Fruit fly (Drosophila melanogaster): Measurements from ENCODE around the gene CG34161.

Gene CG34161

DNA sequence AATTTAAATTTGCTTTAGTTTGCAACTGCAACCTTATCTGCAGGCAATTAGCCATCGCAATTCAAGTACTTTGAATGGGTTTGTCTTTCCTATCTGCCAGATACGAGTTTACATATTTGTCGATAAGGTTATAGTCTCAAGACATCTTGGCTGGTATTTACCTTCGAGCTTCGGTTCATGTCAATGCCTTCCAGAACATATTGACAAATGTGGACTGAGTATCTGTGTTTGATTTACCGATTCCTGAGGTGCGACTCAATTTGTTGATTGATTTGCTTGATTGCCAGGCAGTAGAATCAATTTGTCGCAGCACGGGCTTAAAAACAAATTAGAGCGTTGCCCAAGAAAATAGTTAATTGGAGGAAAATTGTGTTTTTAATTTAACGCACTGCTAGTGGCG is 28.7 kb downstream of the CG34161 start:
- TF ChIP-seq CTCF (optimal IDR thresholded peaks at IDR 0.05) (no peak), CG8478 (optimal IDR thresholded peaks at IDR 0.05) (no peak)

DNA sequence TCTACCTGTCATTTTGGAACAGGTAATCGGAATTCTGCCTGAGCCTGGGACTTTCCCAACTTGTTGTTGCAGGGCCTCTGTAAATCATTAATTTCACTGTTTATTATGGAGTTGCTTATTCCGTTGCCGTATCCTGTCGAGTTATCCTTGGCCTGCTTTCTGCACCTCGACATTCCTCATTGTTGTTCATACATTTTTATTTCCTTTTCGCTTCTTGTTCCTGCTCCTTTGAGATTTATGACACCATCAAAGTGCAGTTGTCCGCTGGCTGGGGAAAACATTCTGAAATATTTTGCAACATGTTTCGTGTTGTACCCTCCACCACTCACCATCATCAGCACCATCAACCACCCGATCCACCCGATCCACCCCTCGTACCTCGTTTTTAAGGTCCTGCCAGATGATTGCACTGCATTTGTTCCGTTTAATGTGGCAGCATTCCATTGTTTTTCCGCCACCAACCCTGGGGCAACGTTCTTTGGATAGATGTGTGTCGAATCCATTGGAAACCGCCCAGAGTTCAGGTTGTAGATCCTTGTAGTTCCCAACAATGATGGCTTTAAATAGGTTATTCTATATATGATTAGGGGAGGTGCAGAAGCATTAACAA is 32.6 kb downstream of the CG34161 start:
- TF ChIP-seq CG8478 (optimal IDR thresholded peaks at IDR 0.05), result no peak
- TF ChIP-seq CTCF (optimal IDR thresholded peaks at IDR 0.05), result no peak

DNA sequence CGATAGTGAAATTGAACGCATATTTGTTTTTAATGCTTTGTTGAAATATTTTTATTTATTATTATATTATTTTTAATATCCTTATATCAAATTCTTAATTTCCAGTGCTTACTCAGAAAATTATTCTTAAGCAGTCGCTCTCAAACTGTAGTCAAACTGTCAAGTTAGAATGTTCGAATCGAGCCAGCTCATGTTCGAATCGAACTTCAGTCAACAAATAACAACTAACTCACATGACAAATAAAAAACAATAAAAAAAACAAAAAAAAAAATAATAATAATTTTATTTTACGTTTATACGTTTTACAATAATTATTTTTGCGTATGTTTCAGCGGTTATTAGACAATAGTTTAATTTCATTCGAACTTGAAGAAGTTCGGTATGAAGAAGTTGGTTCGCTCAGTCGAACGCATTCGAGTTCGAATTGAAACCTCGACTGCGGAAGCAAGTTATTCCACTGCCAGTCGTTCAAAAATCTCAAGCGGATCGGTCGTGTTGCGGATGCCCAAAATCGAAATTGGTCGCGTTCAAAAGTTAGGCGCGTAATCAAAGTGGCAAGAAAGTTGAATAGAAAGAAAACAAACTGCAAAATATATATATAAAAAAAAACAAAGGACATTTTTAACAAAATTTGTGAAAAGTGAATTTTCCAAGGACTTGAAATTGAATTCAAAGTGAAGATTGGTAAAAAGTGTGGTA is 36.9 kb downstream of the CG34161 start, which contains the start of gene Trim9:
Trim9 (plus strand) TSS at position 463 of the 700 bp plus-strand sequence.
- TF ChIP-seq CG8478 (optimal IDR thresholded peaks at IDR 0.05) (no peak), CTCF (optimal IDR thresholded peaks at IDR 0.05) (no peak)

DNA sequence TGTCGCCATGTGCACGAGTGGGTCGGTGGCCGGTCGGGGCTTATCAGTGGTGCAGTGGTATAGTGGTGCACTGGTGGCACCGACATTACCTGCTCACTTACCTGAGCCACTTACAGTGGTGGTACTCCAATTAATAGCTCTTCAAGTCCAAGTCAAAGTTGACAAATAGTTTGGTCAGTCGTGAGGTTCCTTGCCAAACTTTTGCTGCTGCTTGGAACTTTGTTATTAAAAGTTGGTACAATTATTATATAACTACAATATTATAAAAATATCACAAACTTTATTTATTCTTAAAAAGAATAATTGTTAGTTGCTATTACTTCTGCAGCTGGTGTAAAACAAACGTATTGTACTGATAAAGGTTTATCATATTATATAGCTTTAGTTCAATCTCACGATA is 37.5 kb downstream of the CG34161 start:
- TF ChIP-seq CTCF (optimal IDR thresholded peaks at IDR 0.05) (no peak), CG8478 (optimal IDR thresholded peaks at IDR 0.05) (no peak)

DNA sequence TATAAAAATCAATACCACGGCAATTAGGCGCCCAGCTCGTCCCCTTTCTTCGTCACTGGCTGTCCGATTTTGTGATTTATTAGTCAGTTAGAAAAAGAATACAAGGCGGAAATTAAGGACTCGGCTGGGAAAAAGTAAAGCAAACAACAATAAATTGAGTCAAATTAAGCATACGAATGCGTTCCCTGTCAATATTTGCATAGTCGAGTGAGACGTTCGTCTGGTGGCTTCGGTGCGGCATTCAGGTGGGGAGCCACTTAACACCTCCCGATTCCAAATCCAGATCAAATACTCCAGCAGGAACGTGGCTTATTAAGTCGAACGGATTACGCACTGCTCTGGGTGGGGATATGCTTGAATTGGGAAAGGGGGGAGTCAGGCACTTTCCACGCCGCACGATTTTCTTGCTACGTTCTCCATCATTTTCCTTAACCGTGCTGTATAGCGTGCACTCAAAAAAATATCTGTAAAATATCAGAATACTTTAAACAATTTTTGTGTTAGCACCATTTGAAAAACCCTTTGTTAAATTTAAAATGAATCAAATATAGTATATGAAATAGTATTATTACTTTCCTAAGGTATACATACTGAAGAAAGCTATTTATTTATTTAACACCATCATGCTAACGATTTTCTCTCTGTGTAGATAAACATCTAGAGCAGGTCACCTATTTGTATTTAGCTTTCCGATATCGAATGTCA is 38.3 kb downstream of the CG34161 start:
- TF ChIP-seq CTCF (optimal IDR thresholded peaks at IDR 0.05), result no peak
- TF ChIP-seq CG8478 (optimal IDR thresholded peaks at IDR 0.05), result no peak

DNA sequence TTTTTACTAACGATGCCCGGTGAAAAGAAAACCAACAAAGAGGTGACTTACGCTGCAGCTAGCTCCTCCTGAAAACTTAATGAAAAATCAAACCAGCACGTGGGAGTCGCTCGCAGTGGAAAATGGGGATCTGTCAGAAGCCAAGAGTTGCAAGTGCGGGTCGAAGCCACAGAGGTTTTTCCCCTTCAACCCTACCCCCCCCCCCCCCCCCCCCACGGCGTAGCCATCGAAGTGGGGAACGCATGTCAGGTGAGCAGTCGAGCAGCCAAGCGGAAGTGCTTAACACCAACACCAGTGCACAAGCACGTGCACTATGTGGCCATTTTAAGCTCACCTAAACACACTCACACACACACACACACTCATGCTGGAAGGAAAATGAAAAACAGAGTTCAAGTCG is 42.1 kb downstream of the CG34161 start:
- TF ChIP-seq CTCF (optimal IDR thresholded peaks at IDR 0.05) (no peak), CG8478 (optimal IDR thresholded peaks at IDR 0.05) (no peak)

DNA sequence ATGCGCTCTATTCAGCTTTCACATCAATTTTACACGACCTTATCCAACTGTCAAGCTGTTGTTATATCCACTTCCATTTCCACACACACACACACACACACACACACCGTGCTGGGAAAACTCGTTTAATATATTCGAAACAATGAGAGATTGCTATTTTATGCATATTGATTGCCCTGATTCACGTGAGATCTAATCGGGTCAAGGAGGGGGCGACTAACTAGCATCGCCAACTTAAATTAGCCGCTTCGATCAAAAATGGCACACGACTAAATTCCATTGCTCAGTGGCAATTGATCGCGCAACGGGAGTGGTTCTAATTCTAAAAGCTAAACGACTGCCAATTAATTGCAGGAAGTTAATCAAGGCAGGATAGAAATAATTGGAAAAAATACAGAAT is 47.5 kb downstream of the CG34161 start, which contains the start of gene CG18302:
CG18302 (plus strand) TSS at position 301 of the 400 bp plus-strand sequence.
- no peak for TF ChIP-seq CTCF (optimal IDR thresholded peaks at IDR 0.05)
- TF ChIP-seq CG8478 (optimal IDR thresholded peaks at IDR 0.05), result no peak

DNA sequence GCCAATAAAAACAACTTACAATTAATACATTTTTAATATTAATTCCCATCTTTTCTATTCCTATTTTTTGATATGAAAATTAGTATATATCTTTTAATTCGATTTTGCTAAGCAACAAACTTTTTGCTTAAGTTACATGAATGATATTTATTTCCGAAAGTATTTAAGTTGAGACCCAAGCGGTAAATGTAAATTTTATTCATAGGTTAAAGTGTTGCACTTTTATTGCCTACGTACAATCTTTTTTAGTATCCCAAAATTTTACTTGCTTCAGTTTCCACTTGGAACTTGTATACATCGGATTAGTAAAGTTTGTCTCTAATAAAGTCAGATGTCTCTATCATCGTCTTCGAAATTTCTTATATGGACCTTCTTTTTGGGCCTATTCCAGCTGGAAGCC is 50.0 kb downstream of the CG34161 start, which contains the start of gene CG18301:
CG18301 (plus strand) TSS at position 301 of the 400 bp plus-strand sequence.
- TF ChIP-seq CG8478 (optimal IDR thresholded peaks at IDR 0.05), result no peak
- TF ChIP-seq CTCF (optimal IDR thresholded peaks at IDR 0.05), result no peak
